Fruit fly (Drosophila melanogaster) whole organism, prepupa: ENCODE results near the gene CG32099.

ENCODE experiments used
- CG1621 ChIP-seq: fragments of 200-800 bp; sonication (Bioruptor generic); optimal IDR thresholded peaks from 3 replicates; lab custom pipeline; 2018; ENCODE audit warnings: missing biosample characterization, mild to moderate bottlenecking, missing genetic modification characterization
- CG3032 ChIP-seq: fragments of 200-800 bp; optimal IDR thresholded peaks from 2 replicates; lab custom pipeline; 2019; ENCODE audit warnings: missing biosample characterization, mild to moderate bottlenecking, missing genetic modification characterization, moderate library complexity
- CG8319 ChIP-seq: fragments of 200-800 bp; sonication (Bioruptor generic); optimal IDR thresholded peaks from 3 replicates; lab custom pipeline; 2016; ENCODE audit warnings: missing biosample characterization, missing genetic modification characterization
- CG9139 ChIP-seq: fragments of 200-800 bp; sonication (Bioruptor generic); optimal IDR thresholded peaks from 3 replicates; lab custom pipeline; 2017; ENCODE audit warnings: missing biosample characterization, mild to moderate bottlenecking, missing genetic modification characterization
- Eip75B ChIP-seq: fragments of 200-800 bp; sonication (Bioruptor generic); optimal IDR thresholded peaks from 3 replicates; lab custom pipeline; 2016; ENCODE audit warnings: missing biosample characterization, missing genetic modification characterization
- OdsH ChIP-seq: fragments of 200-800 bp; sonication (Bioruptor generic); optimal IDR thresholded peaks from 3 replicates; lab custom pipeline; 2016; ENCODE audit warnings: missing biosample characterization, missing genetic modification characterization
- Smox ChIP-seq: fragments of 200-800 bp; sonication (Bioruptor generic); optimal IDR thresholded peaks from 3 replicates; lab custom pipeline; 2016; ENCODE audit warnings: missing biosample characterization, missing genetic modification characterization
- acj6 ChIP-seq: fragments of 200-800 bp; sonication (Bioruptor generic); optimal IDR thresholded peaks from 3 replicates; lab custom pipeline; 2016; ENCODE audit warnings: missing biosample characterization, missing genetic modification characterization
- cyc ChIP-seq: fragments of 200-800 bp; sonication (Bioruptor generic); optimal IDR thresholded peaks from 3 replicates; lab custom pipeline; 2016; ENCODE audit warnings: missing biosample characterization, missing genetic modification characterization
- dsx ChIP-seq: fragments of 200-800 bp; optimal IDR thresholded peaks from 3 replicates; lab custom pipeline; 2019; ENCODE audit warnings: missing biosample characterization, mild to moderate bottlenecking, missing genetic modification characterization, moderate library complexity; ENCODE audit not compliant: poor library complexity, severe bottlenecking
- pdm3 ChIP-seq: fragments of 200-800 bp; sonication (Bioruptor generic); optimal IDR thresholded peaks from 3 replicates; lab custom pipeline; 2016; ENCODE audit warnings: missing biosample characterization, missing genetic modification characterization

dm6 chr3L:12183967-12184366 lies 34.9 kb downstream of the CG32099 start:
- TF ChIP-seq OdsH (GFP tag; lab: Kevin White, UChicago) = no peak
- no peak for TF ChIP-seq CG9139 (GFP tag; lab: Kevin White, UChicago)
- no peak for TF ChIP-seq cyc (GFP tag; lab: Kevin White, UChicago)
- TF ChIP-seq CG1621 (tag; lab: Kevin White, UChicago) = no peak
- no peak for TF ChIP-seq CG8319 (GFP tag; lab: Kevin White, UChicago)
- TF ChIP-seq dsx (GFP tag; lab: Kevin White, UChicago) = no peak
- TF ChIP-seq Eip75B = no peak
- no peak for TF ChIP-seq CG3032
- TF ChIP-seq pdm3 = no peak
- TF ChIP-seq Smox = no peak
- TF ChIP-seq acj6 (GFP tag; lab: Kevin White, UChicago) = no peak
